Worm (Caenorhabditis elegans) whole organism, L3 larva: Measurements from ENCODE around the gene F27C8.2.

Experiments used
- aly-2 ChIP-seq: fragments of 150-350 bp; optimal IDR thresholded peaks from 2 replicates; lab custom pipeline; 2014; ENCODE audit warnings: missing biosample characterization, missing genetic modification characterization
- ama-1 ChIP-seq: fragments of 150-350 bp; optimal IDR thresholded peaks from 2 replicates; lab custom pipeline; 2018
- ceh-82 ChIP-seq: fragments of 150-350 bp; optimal IDR thresholded peaks from 2 replicates; lab custom pipeline; 2014; ENCODE audit warnings: missing biosample characterization, missing genetic modification characterization
- ceh-9 ChIP-seq: sonication (generic microtip); optimal IDR thresholded peaks from 2 replicates; lab custom pipeline; 2018; ENCODE audit warnings: missing biosample characterization, missing genetic modification characterization
- egl-27 ChIP-seq: sonication (generic microtip); optimal IDR thresholded peaks from 4 replicates; lab custom pipeline; 2017; ENCODE audit warnings: missing biosample characterization, missing genetic modification reagents, missing genetic modification characterization
- eor-1 ChIP-seq, 2 experiments: fragments of 150-350 bp; optimal IDR thresholded peaks; 2 replicates each; lab custom pipeline; 2014 to 2018; ENCODE audit warnings: missing biosample characterization in 2 of 2, missing genetic modification characterization in 2 of 2
- lin-39 ChIP-seq: fragments of 150-350 bp; optimal IDR thresholded peaks from 2 replicates; lab custom pipeline; 2018; ENCODE audit warnings: missing biosample characterization, missing genetic modification reagents, missing genetic modification characterization
- nhr-11 ChIP-seq: fragments of 150-350 bp; optimal IDR thresholded peaks from 2 replicates; lab custom pipeline; 2014; ENCODE audit warnings: missing biosample characterization, missing genetic modification characterization
- nhr-23 ChIP-seq: fragments of 150-350 bp; optimal IDR thresholded peaks from 2 replicates; lab custom pipeline; 2014; ENCODE audit warnings: missing biosample characterization, missing genetic modification reagents, missing genetic modification characterization
- nhr-28 ChIP-seq: fragments of 150-350 bp; optimal IDR thresholded peaks from 2 replicates; lab custom pipeline; 2014; ENCODE audit warnings: missing biosample characterization, missing genetic modification characterization
- nhr-43 ChIP-seq: sonication (generic microtip); optimal IDR thresholded peaks from 2 replicates; lab custom pipeline; 2016; ENCODE audit warnings: mild to moderate bottlenecking, missing genetic modification characterization, missing compliant biosample characterization; ENCODE audit not compliant: poor library complexity, severe bottlenecking
- pha-4 ChIP-seq: fragments of 150-350 bp; optimal IDR thresholded peaks from 2 replicates; lab custom pipeline; 2014; ENCODE audit warnings: missing biosample characterization, missing genetic modification reagents, missing genetic modification characterization

DNA sequence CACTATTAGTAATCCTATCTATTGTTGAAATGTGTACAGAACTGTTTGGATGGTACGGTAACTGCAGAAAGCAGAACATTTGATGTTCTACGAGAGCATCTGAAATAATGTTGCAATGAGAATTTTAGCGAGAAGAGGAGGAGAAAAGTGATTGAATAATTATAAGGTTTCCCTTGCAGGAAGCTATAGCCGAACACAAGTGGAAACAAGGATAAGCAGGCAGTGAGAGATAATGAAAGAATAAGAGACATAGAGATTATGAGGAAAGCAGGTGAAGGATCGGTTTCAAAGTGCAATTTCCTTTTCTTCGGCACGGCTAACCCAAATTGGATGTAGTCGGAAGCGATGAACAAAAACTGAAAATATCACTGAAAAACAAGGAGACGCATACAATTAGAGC lies 45.8 kb downstream of the F27C8.2 start, which contains the start of gene del-2:
- TF ChIP-seq lin-39 (tag; lab: Kevin White, UChicago) (no peak), pha-4 (tag; lab: Kevin White, UChicago) (no peak), nhr-23 (no peak), nhr-28 (tag; lab: Kevin White, UChicago) (no peak), ama-1 (lab: Kevin White, UChicago) (no peak), aly-2 (tag; lab: Kevin White, UChicago) (no peak), ceh-9 (tag; lab: Kevin White, UChicago) (no peak), nhr-43 (tag; lab: Kevin White, UChicago) (no peak), egl-27 (tag; lab: Kevin White, UChicago) (no peak), ceh-82 (no peak), eor-1 (tag; optimal IDR thresholded peaks at IDR 0.05; lab: Kevin White, UChicago) (no peak), nhr-11 (tag; lab: Kevin White, UChicago) (no peak)
